Worm (Caenorhabditis elegans): ENCODE results near the gene Y38E10A.14.

DNA sequence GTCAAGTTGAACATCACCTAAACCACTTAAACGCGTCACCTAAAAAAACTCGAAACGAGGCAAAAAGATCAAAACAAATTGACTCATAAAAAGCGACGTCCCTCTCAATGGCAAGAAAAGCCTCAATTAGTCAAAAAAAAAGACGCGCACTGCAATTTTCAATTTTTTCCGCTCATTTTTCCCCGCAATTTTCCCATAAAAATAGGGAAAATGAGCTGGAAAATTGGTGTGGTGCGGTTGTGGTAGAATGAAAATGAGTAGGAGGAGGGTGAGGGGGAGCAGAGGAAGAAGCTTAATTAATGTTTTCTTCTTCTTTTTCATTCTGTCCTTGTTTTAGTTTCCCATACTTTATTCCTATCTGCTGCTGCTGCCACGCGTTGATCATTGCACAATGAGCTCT is 33.3 kb upstream of the Y38E10A.14 start:
- no peak for TF ChIP-seq aly-2 (tag; optimal IDR thresholded peaks at IDR 0.05)
- TF ChIP-seq fos-1 (tag; optimal IDR thresholded peaks at IDR 0.05): no peak
- TF ChIP-seq rnt-1 (tag; optimal IDR thresholded peaks at IDR 0.05): no peak
- no peak for TF ChIP-seq nhr-19 (GFP tag; conservative IDR thresholded peaks at IDR 0.05)
- TF ChIP-seq lin-13 (GFP tag; optimal IDR thresholded peaks at IDR 0.05): no peak
- no peak for TF ChIP-seq alr-1 (tag; optimal IDR thresholded peaks at IDR 0.05; ENCODE audit: borderline replicate concordance)
- no peak for TF ChIP-seq jun-1 (tag; optimal IDR thresholded peaks at IDR 0.05)
- no peak for TF ChIP-seq ztf-11 (tag; optimal IDR thresholded peaks at IDR 0.05)

Measured in whole organism, L1 larva.